Fruit fly (Drosophila melanogaster) whole organism, embryonic: ENCODE results near the gene CG13299.

Experiments
- Antp ChIP-seq: fragments of 200-800 bp; sonication (Bioruptor generic); optimal IDR thresholded peaks from 3 replicates; lab custom pipeline; 2016; ENCODE audit warnings: missing biosample characterization, missing genetic modification characterization
- CG10274 ChIP-seq: fragments of 200-800 bp; sonication (Bioruptor generic); optimal IDR thresholded peaks from 3 replicates; lab custom pipeline; 2017; ENCODE audit warnings: missing biosample characterization, mild to moderate bottlenecking, missing genetic modification characterization
- CG10543 ChIP-seq: fragments of 200-800 bp; sonication (Bioruptor generic); optimal IDR thresholded peaks from 3 replicates; lab custom pipeline; 2017; ENCODE audit warnings: missing biosample characterization, mild to moderate bottlenecking, missing genetic modification characterization, moderate library complexity
- CG11695 ChIP-seq: fragments of 200-800 bp; sonication (Bioruptor generic); IDR thresholded peaks from 3 replicates; pipeline ENCODE4 v1.3.6; 2022; ENCODE audit warnings: missing biosample characterization, missing genetic modification characterization
- CG11696 ChIP-seq: fragments of 200-800 bp; sonication (Bioruptor generic); IDR thresholded peaks from 2 replicates; pipeline ENCODE4 v1.3.6; 2022; ENCODE audit warnings: missing biosample characterization, missing genetic modification characterization
- CG12104 ChIP-seq: fragments of 200-800 bp; sonication (Bioruptor generic); optimal IDR thresholded peaks from 3 replicates; lab custom pipeline; 2016; ENCODE audit warnings: missing biosample characterization, missing genetic modification characterization
- CG12744 ChIP-seq: fragments of 200-800 bp; sonication (Bioruptor generic); optimal IDR thresholded peaks from 2 replicates; lab custom pipeline; 2016; ENCODE audit warnings: missing biosample characterization, missing genetic modification characterization
- CG13123 ChIP-seq: fragments of 200-800 bp; sonication (Bioruptor generic); optimal IDR thresholded peaks from 2 replicates; lab custom pipeline; 2016; ENCODE audit warnings: missing biosample characterization, missing genetic modification characterization
- CG14860 ChIP-seq: fragments of 200-800 bp; sonication (Bioruptor generic); IDR thresholded peaks from 3 replicates; pipeline ENCODE4 v1.3.6; 2022; ENCODE audit warnings: missing biosample characterization, missing genetic modification characterization; ENCODE audit not compliant: partially characterized antibody
- CG1832 ChIP-seq: fragments of 200-800 bp; sonication (Bioruptor generic); optimal IDR thresholded peaks from 2 replicates; lab custom pipeline; 2017; ENCODE audit warnings: missing biosample characterization, mild to moderate bottlenecking, missing genetic modification characterization, inconsistent platforms
- CG18764 ChIP-seq: fragments of 200-800 bp; sonication (Bioruptor generic); optimal IDR thresholded peaks from 3 replicates; lab custom pipeline; 2016; ENCODE audit warnings: missing biosample characterization, missing genetic modification characterization
- CG2875 ChIP-seq: fragments of 200-800 bp; sonication (Bioruptor generic); optimal IDR thresholded peaks from 2 replicates; lab custom pipeline; 2017; ENCODE audit warnings: missing biosample characterization, mild to moderate bottlenecking, missing genetic modification characterization, missing genetic modification reagents
- CG32532 ChIP-seq: fragments of 200-800 bp; sonication (Bioruptor generic); IDR thresholded peaks from 2 replicates; pipeline ENCODE4 v1.3.6; 2022; ENCODE audit warnings: missing biosample characterization, missing genetic modification characterization
- CG33557 ChIP-seq: fragments of 200-800 bp; sonication (Bioruptor generic); optimal IDR thresholded peaks from 2 replicates; lab custom pipeline; 2019; ENCODE audit warnings: missing biosample characterization, mild to moderate bottlenecking, missing genetic modification characterization, moderate library complexity
- CG34422 ChIP-seq: fragments of 200-800 bp; sonication (Bioruptor generic); IDR thresholded peaks from 3 replicates; pipeline ENCODE4 v1.3.6; 2022; ENCODE audit warnings: missing biosample characterization, missing genetic modification characterization
- CG5180 ChIP-seq: fragments of 200-800 bp; sonication (Bioruptor generic); optimal IDR thresholded peaks from 3 replicates; lab custom pipeline; 2017; ENCODE audit warnings: missing biosample characterization, missing genetic modification characterization, mild to moderate bottlenecking, moderate library complexity, missing genetic modification reagents
- CG6683 ChIP-seq: fragments of 200-800 bp; sonication (Bioruptor generic); optimal IDR thresholded peaks from 2 replicates; lab custom pipeline; 2017; ENCODE audit warnings: missing biosample characterization, mild to moderate bottlenecking, missing genetic modification characterization, missing genetic modification reagents
- CG6765 ChIP-seq: fragments of 200-800 bp; sonication (Bioruptor generic); optimal IDR thresholded peaks from 3 replicates; lab custom pipeline; 2017; ENCODE audit warnings: missing biosample characterization, mild to moderate bottlenecking, missing genetic modification characterization
- CG6791 ChIP-seq: fragments of 200-800 bp; sonication (Bioruptor generic); IDR thresholded peaks from 3 replicates; pipeline ENCODE4 v1.3.6; 2022; ENCODE audit warnings: missing biosample characterization, missing genetic modification characterization; ENCODE audit not compliant: partially characterized antibody
- CG7357 ChIP-seq: fragments of 200-800 bp; sonication (Bioruptor generic); IDR thresholded peaks from 3 replicates; pipeline ENCODE4 v1.3.6; 2022; ENCODE audit warnings: missing biosample characterization, missing genetic modification characterization
- CG7786 ChIP-seq: fragments of 200-800 bp; sonication (Bioruptor generic); optimal IDR thresholded peaks from 2 replicates; lab custom pipeline; 2016; ENCODE audit warnings: missing biosample characterization, missing genetic modification characterization
- CG8359 ChIP-seq: fragments of 200-800 bp; sonication (Bioruptor generic); optimal IDR thresholded peaks from 2 replicates; lab custom pipeline; 2017; ENCODE audit warnings: missing biosample characterization, mild to moderate bottlenecking, missing genetic modification characterization, borderline replicate concordance
- CG8924 ChIP-seq: fragments of 200-800 bp; optimal IDR thresholded peaks from 3 replicates; lab custom pipeline; 2019; ENCODE audit warnings: missing biosample characterization, mild to moderate bottlenecking, missing genetic modification characterization, moderate library complexity
- Camta ChIP-seq: fragments of 200-800 bp; sonication (Bioruptor generic); optimal IDR thresholded peaks from 2 replicates; lab custom pipeline; 2016; ENCODE audit warnings: missing biosample characterization, missing genetic modification characterization
- CrebB ChIP-seq: fragments of 200-800 bp; sonication (Bioruptor generic); optimal IDR thresholded peaks from 3 replicates; lab custom pipeline; 2018; ENCODE audit warnings: missing biosample characterization, mild to moderate bottlenecking, missing genetic modification characterization
- D19B ChIP-seq: fragments of 200-800 bp; sonication (Bioruptor generic); optimal IDR thresholded peaks from 2 replicates; lab custom pipeline; 2017; ENCODE audit warnings: missing biosample characterization, mild to moderate bottlenecking, missing genetic modification characterization
- Ravus ChIP-seq: fragments of 200-800 bp; sonication (Bioruptor generic); IDR thresholded peaks from 2 replicates; pipeline ENCODE4 v1.3.6; 2022; ENCODE audit warnings: missing biosample characterization, missing genetic modification characterization
- Xbp1 ChIP-seq: fragments of 200-800 bp; sonication (Bioruptor generic); optimal IDR thresholded peaks from 3 replicates; lab custom pipeline; 2016; ENCODE audit warnings: missing biosample characterization, mild to moderate bottlenecking, missing genetic modification characterization
- YL-1 ChIP-seq: fragments of 200-800 bp; sonication (Bioruptor generic); optimal IDR thresholded peaks from 3 replicates; lab custom pipeline; 2017; ENCODE audit warnings: missing biosample characterization, mild to moderate bottlenecking, missing genetic modification characterization
- ap ChIP-seq: fragments of 200-800 bp; sonication (Bioruptor generic); IDR thresholded peaks from 2 replicates; pipeline ENCODE4 v1.3.6; 2022; ENCODE audit warnings: missing biosample characterization, missing genetic modification characterization
- bigmax ChIP-seq: fragments of 200-800 bp; sonication (Bioruptor generic); optimal IDR thresholded peaks from 2 replicates; lab custom pipeline; 2018; ENCODE audit warnings: missing biosample characterization, mild to moderate bottlenecking, missing genetic modification characterization
- chinmo ChIP-seq: fragments of 200-800 bp; sonication (Bioruptor generic); IDR thresholded peaks from 4 replicates; pipeline ENCODE4 v1.3.6; 2022; ENCODE audit warnings: missing biosample characterization, missing genetic modification characterization; ENCODE audit not compliant: partially characterized antibody
- crc ChIP-seq: fragments of 200-800 bp; sonication (Bioruptor generic); optimal IDR thresholded peaks from 2 replicates; lab custom pipeline; 2016; ENCODE audit warnings: missing biosample characterization, missing genetic modification characterization
- dati ChIP-seq: fragments of 200-800 bp; sonication (Bioruptor generic); IDR thresholded peaks from 2 replicates; pipeline ENCODE4 v1.3.6; 2022; ENCODE audit warnings: missing biosample characterization, missing genetic modification characterization
- dm ChIP-seq: fragments of 200-800 bp; sonication (Bioruptor generic); optimal IDR thresholded peaks from 3 replicates; lab custom pipeline; 2016; ENCODE audit warnings: missing biosample characterization, missing genetic modification characterization
- ewg ChIP-seq: fragments of 200-800 bp; sonication (Bioruptor generic); optimal IDR thresholded peaks from 3 replicates; lab custom pipeline; 2017; ENCODE audit warnings: mild to moderate bottlenecking, missing biosample characterization, missing genetic modification reagents, missing genetic modification characterization
- fd102C ChIP-seq: fragments of 200-800 bp; sonication (Bioruptor generic); optimal IDR thresholded peaks from 2 replicates; lab custom pipeline; 2018; ENCODE audit warnings: missing biosample characterization, mild to moderate bottlenecking, missing genetic modification characterization, moderate library complexity
- gcm ChIP-seq: fragments of 200-800 bp; sonication (Bioruptor generic); optimal IDR thresholded peaks from 2 replicates; lab custom pipeline; 2019; ENCODE audit warnings: missing biosample characterization, mild to moderate bottlenecking, missing genetic modification characterization, moderate library complexity
- gro ChIP-seq: fragments of 200-800 bp; sonication (Bioruptor generic); optimal IDR thresholded peaks from 2 replicates; lab custom pipeline; 2016; ENCODE audit warnings: missing biosample characterization, missing genetic modification characterization
- gsb-n ChIP-seq: fragments of 200-800 bp; sonication (Bioruptor generic); optimal IDR thresholded peaks from 3 replicates; lab custom pipeline; 2018; ENCODE audit warnings: missing biosample characterization, mild to moderate bottlenecking, missing genetic modification characterization
- lilli ChIP-seq: fragments of 200-800 bp; sonication (Bioruptor generic); optimal IDR thresholded peaks from 3 replicates; lab custom pipeline; 2016; ENCODE audit warnings: missing biosample characterization, missing genetic modification characterization
- lola ChIP-seq, 3 experiments: fragments of >200 bp in 2 of 3; fragments of 200-800 bp in 1 of 3; sonication (Bioruptor generic) in 1 of 3; optimal IDR thresholded peaks; 2 replicates each; lab custom pipeline; 2017 to 2019; ENCODE audit warnings: missing biosample characterization in 3 of 3, missing genetic modification characterization in 3 of 3, mild to moderate bottlenecking in 1 of 3, moderate library complexity in 1 of 3
- lov ChIP-seq, 2 experiments: fragments of 200-800 bp in 1 of 2; fragments of >200 bp in 1 of 2; sonication (Bioruptor generic) in 1 of 2; IDR thresholded peaks in 1 of 2; optimal IDR thresholded peaks in 1 of 2; 2 replicates in 1 of 2; 3 replicates in 1 of 2; pipeline versions ENCODE4 v1.3.6 to Lab custom; 2017 to 2022; ENCODE audit warnings: missing biosample characterization in 1 of 2, missing genetic modification characterization in 1 of 2
- org-1 ChIP-seq: fragments of 200-800 bp; sonication (Bioruptor generic); optimal IDR thresholded peaks from 2 replicates; lab custom pipeline; 2017; ENCODE audit warnings: missing biosample characterization, missing genetic modification characterization
- stwl ChIP-seq: fragments of 200-800 bp; sonication (Bioruptor generic); optimal IDR thresholded peaks from 3 replicates; lab custom pipeline; 2018; ENCODE audit warnings: missing biosample characterization, mild to moderate bottlenecking, missing genetic modification characterization, moderate library complexity
- twi ChIP-seq: fragments of 200-800 bp; optimal IDR thresholded peaks from 2 replicates; lab custom pipeline; 2019; ENCODE audit warnings: missing biosample characterization, mild to moderate bottlenecking, missing genetic modification characterization, moderate library complexity
- vfl ChIP-seq: fragments of 200-800 bp; sonication (Bioruptor generic); optimal IDR thresholded peaks from 2 replicates; lab custom pipeline; 2016; ENCODE audit warnings: missing biosample characterization, missing genetic modification characterization

CG13299 gene

DNA sequence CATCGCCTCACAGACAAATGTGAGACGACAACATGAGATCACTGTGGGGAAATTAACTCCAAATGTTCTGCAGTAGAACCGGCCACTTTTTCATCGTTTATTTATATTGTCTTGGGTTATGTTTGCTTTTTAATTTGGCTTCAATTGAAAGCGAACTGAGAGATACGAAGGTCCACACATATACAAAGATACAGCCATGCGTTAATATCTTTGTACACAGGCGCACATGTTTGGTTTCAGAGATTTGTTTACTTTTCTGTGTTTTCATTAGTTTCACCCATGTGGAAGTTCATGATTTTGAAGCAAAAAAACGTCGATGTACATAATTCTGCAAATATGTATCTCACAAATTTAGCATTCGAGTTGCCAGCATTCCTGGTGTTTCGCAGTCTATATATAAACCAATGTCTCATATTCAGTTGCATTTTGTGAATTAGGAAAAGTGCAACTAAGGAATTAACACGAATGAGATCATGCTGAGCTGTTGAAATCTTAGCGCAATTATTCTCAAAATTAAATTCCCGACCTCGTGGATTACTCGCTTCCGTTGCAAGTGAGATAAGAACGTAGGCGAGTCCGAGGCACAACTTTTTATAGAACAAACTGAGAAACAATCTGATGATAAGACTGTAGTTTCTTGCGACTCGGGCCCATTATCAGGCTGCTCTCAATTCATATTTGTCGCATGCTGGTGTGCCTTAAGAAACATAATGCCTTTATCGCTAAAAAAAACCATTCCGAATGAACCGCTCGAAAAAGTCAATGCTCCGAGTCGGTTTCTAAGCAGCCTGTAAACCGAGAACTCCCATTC, 16.0 kb downstream of the CG13299 start (continued):
- TF ChIP-seq CG18764 (GFP tag; lab: Kevin White, UChicago) (peak; percentile 30), CG7786 (GFP tag; lab: Kevin White, UChicago) (no peak), CG10274 (GFP tag; lab: Kevin White, UChicago) (peak; percentile 13), CG5180 (GFP tag; lab: Kevin White, UChicago) (peak; percentile 64), CG8924 (peak; percentile 65), Camta (GFP tag; lab: Kevin White, UChicago) (no peak), ap (no peak), crc (GFP tag; lab: Kevin White, UChicago) (no peak), bigmax (peak; percentile 47), chinmo (GFP tag; lab: Robert Waterston, UW) (0 out of 4 replicates have a peak, but pooled peaks have one; percentile 59), CrebB (tag; lab: Kevin White, UChicago) (peak; percentile 67), Ravus (no peak), CG33557 (GFP tag; lab: Kevin White, UChicago) (peak; percentile 47), CG8359 (peak; percentile 54), ewg (no peak), lola (GFP tag; optimal IDR thresholded peaks at IDR 0.05; lab: Kevin White, UChicago) (no peak), gsb-n (tag; lab: Kevin White, UChicago) (no peak), dm (GFP tag; lab: Kevin White, UChicago) (peak; percentile 0), gro (no peak), CG6765 (peak; percentile 53), fd102C (peak; percentile 60), vfl (GFP tag; lab: Kevin White, UChicago) (no peak), CG12744 (no peak), org-1 (GFP tag; lab: Kevin White, UChicago) (peak; percentile 52), dati (no peak), lov (optimal IDR thresholded peaks at IDR 0.05; lab: Kevin White, UChicago) (no peak), lov (GFP tag; IDR thresholded peaks at IDR 0.05; lab: Robert Waterston, UW) (no peak)

DNA sequence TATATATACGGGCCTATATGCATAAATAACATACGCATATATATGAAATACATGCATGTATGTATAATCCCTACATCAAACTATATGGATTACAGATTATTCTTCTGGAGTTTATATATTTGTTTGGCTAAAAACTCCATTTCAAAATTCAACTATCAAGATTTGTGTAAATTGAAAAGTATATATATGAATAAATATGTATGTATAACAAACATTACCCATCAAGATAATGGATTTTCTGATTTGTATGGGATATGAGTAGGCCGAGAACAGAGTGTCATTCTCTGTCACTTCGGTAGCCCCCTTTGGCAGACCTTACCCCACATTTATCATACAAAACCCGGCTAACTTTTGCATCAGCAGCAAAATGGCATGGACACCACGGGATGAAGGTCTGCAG, 32.0 kb downstream of the CG13299 start, which contains the start of gene CG8219:
CG8219 (plus strand) TSS at position 301 of the 400 bp plus-strand sequence.
- TF ChIP-seq CG11695 (GFP tag; lab: Robert Waterston, UW): no peak
- TF ChIP-seq Antp (GFP tag; lab: Kevin White, UChicago): no peak
- TF ChIP-seq CG32532 (GFP tag; lab: Robert Waterston, UW): no peak
- TF ChIP-seq CG14860 (GFP tag; lab: Robert Waterston, UW): no peak
- no peak for TF ChIP-seq CG8359

DNA sequence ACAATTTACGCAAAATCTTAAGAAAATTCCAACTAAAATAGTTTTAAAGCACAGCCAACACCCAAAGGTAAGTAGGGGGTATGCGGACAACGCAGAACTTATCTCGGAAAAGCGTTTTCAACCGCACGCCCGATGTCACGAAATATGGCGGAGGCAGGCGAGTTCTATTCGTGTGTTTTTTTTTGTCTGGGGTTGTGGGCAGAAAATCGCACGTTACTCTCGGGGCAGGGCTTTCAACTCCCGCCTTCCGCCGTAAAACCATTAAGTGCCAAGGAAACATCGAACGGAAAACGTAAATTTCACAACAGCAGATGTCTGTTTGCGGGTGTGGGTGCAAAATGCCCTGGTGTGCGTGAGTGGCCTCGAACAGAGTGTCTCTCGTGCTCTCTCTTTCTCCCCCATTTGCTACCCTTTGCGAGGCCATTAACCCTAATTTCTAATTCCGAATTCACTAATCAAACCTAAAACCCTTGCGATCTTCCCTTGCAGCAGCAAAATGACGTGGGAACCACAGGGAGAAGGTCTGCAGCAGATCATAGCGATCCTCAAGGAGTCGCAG, 38.5 kb downstream of the CG13299 start:
- TF ChIP-seq D19B (GFP tag; lab: Kevin White, UChicago): no peak
- no peak for TF ChIP-seq CG13123 (GFP tag; lab: Kevin White, UChicago)
- no peak for TF ChIP-seq CG12104 (GFP tag; lab: Kevin White, UChicago)
- TF ChIP-seq CG6791 (GFP tag; lab: Robert Waterston, UW): no peak
- TF ChIP-seq twi (tag; lab: Kevin White, UChicago): no peak
- no peak for TF ChIP-seq CG6683 (GFP tag; lab: Kevin White, UChicago)
- no peak for TF ChIP-seq CG2875 (GFP tag; lab: Kevin White, UChicago)
- no peak for TF ChIP-seq CG10543
- no peak for TF ChIP-seq stwl (tag; lab: Kevin White, UChicago)
- no peak for TF ChIP-seq CG7357 (GFP tag; lab: Robert Waterston, UW)
- peak; percentile 17; the same call in 1 of the 3 replicates for TF ChIP-seq CG34422 (GFP tag; lab: Robert Waterston, UW)
- TF ChIP-seq Xbp1 (GFP tag; lab: Kevin White, UChicago): no peak
- TF ChIP-seq lilli (GFP tag; lab: Kevin White, UChicago): no peak
- TF ChIP-seq CG11696 (GFP tag; lab: Robert Waterston, UW): no peak
- TF ChIP-seq gcm: no peak
- peak; percentile 24 for TF ChIP-seq YL-1 (GFP tag; lab: Kevin White, UChicago)
- TF ChIP-seq CG1832: peak; percentile 56
